Worm (Caenorhabditis elegans): Measurements from ENCODE around the gene acl-1.

Gene acl-1

ce11 chrX:15842492-15842891 lies 7.2 kb upstream of the acl-1 start (continued):
- TF ChIP-seq let-607 (tag; optimal IDR thresholded peaks at IDR 0.05) (peak; percentile 99), snpc-1.1 (tag; optimal IDR thresholded peaks at IDR 0.05; ENCODE audit: insufficient read depth) (no peak), aptf-2 (GFP tag; conservative IDR thresholded peaks at IDR 0.05) (no peak), mcd-1 (GFP tag; IDR thresholded peaks at IDR 0.05) (0 out of 2 replicates have a peak, but pooled peaks have one; percentile 19), ceh-58 (GFP tag; IDR thresholded peaks at IDR 0.05) (no peak), snpc-1.3 (tag; optimal IDR thresholded peaks at IDR 0.05; ENCODE audit: insufficient read depth) (no peak), lin-35 (GFP tag; optimal IDR thresholded peaks at IDR 0.05) (no peak), C06A6.2 (GFP tag; conservative IDR thresholded peaks at IDR 0.05) (0 out of 2 replicates have a peak, but pooled peaks have one; percentile 40), madf-8 (GFP tag; conservative IDR thresholded peaks at IDR 0.05) (no peak), F23B12.7 (tag; optimal IDR thresholded peaks at IDR 0.05; ENCODE audit: insufficient read depth) (no peak), T26A5.8 (tag; optimal IDR thresholded peaks at IDR 0.05) (no peak), attf-5 (GFP tag; optimal IDR thresholded peaks at IDR 0.05) (no peak), akir-1 (GFP tag; optimal IDR thresholded peaks at IDR 0.05) (no peak), hrde-1 (tag; optimal IDR thresholded peaks at IDR 0.05; ENCODE audit: borderline replicate concordance) (no peak), nfya-1 (tag; optimal IDR thresholded peaks at IDR 0.05; ENCODE audit: borderline replicate concordance, insufficient read depth) (no peak), snpc-3.4 (tag; optimal IDR thresholded peaks at IDR 0.05) (no peak)

ce11 chrX:15844330-15844729 lies 5.4 kb upstream of the acl-1 start:
- TF ChIP-seq snpc-4 (GFP tag; optimal IDR thresholded peaks at IDR 0.05) (no peak), snpc-4 (tag; optimal IDR thresholded peaks at IDR 0.05) (peak in 3 of 4 experiments; percentile 22 to 84 (median 71)), repo-1 (tag; optimal IDR thresholded peaks at IDR 0.05) (no peak), ceh-40 (GFP tag; IDR thresholded peaks at IDR 0.05) (no peak)

- no peak for TF ChIP-seq ceh-58 (GFP tag; IDR thresholded peaks at IDR 0.05)
- peak; percentile 33 for TF ChIP-seq nhr-80 (tag; optimal IDR thresholded peaks at IDR 0.05)
Measured at ce11 chrX:15846552-15846951, 3.1 kb upstream of the acl-1 start.

- TF ChIP-seq nhr-80 (tag; optimal IDR thresholded peaks at IDR 0.05) (peak; percentile 22), snpc-4 (GFP tag; optimal IDR thresholded peaks at IDR 0.05) (no peak), snpc-4 (tag; optimal IDR thresholded peaks at IDR 0.05) (no peak), cebp-1 (GFP tag; IDR thresholded peaks at IDR 0.05) (no peak), cebp-1 (tag; optimal IDR thresholded peaks at IDR 0.05) (no peak)
Measured at ce11 chrX:15847543-15848087, 2.1 kb upstream of the acl-1 start, which contains the start of gene F59F4.3. TSS of gene F59F4.3 (minus strand) at chrX:15847593.

ce11 chrX:15848867-15849266 lies 818 bp upstream of the acl-1 start:
- TF ChIP-seq ceh-40 (GFP tag; IDR thresholded peaks at IDR 0.05) = no peak
- no peak for TF ChIP-seq fkh-3 (tag; optimal IDR thresholded peaks at IDR 0.05)
- TF ChIP-seq Y53G8AR.9 (GFP tag; conservative IDR thresholded peaks at IDR 0.05) = no peak
- no peak for TF ChIP-seq nhr-90 (tag; optimal IDR thresholded peaks at IDR 0.05)
- TF ChIP-seq D2030.7 (GFP tag; IDR thresholded peaks at IDR 0.05) = no peak
- no peak for TF ChIP-seq mes-4 (tag; optimal IDR thresholded peaks at IDR 0.05)
- TF ChIP-seq rcor-1 (GFP tag; IDR thresholded peaks at IDR 0.05) = no peak
- no peak for TF ChIP-seq tbp1 (GFP tag; optimal IDR thresholded peaks at IDR 0.05)
- no peak for TF ChIP-seq him-1 (tag; optimal IDR thresholded peaks at IDR 0.05)
- TF ChIP-seq rec-8 (tag; optimal IDR thresholded peaks at IDR 0.05) = no peak
- no peak for TF ChIP-seq ceh-91 (GFP tag; IDR thresholded peaks at IDR 0.05)
- TF ChIP-seq lsy-27 (tag; optimal IDR thresholded peaks at IDR 0.05; ENCODE audit: borderline replicate concordance, insufficient read depth) = no peak
- no peak for TF ChIP-seq sea-2 (GFP tag; IDR thresholded peaks at IDR 0.05)
- TF ChIP-seq pbrm-1 (GFP tag; IDR thresholded peaks at IDR 0.05) = no peak
- TF ChIP-seq aptf-3 (GFP tag; IDR thresholded peaks at IDR 0.05) = no peak
- TF ChIP-seq tbx-9 (tag; optimal IDR thresholded peaks at IDR 0.05; ENCODE audit: borderline replicate concordance) = no peak
- TF ChIP-seq nhr-80 (tag; optimal IDR thresholded peaks at IDR 0.05) = no peak

All from whole organism, young adult.